Fruit fly (Drosophila melanogaster) whole organism, embryonic: ENCODE measurements around the gene CG13449.

ENCODE experiments used
- Ada2b ChIP-seq: fragments of 200-800 bp; sonication (Bioruptor generic); IDR thresholded peaks from 2 replicates; pipeline ENCODE4 v1.3.6; 2022; ENCODE audit warnings: missing biosample characterization, missing genetic modification characterization
- Atf3 ChIP-seq: fragments of 200-800 bp; sonication (Bioruptor generic); optimal IDR thresholded peaks from 3 replicates; lab custom pipeline; 2016; ENCODE audit warnings: missing biosample characterization, missing genetic modification characterization
- Awh ChIP-seq: fragments of 200-800 bp; sonication (Bioruptor generic); IDR thresholded peaks from 2 replicates; pipeline ENCODE4, ENCODE4 v1.3.6; 2022; ENCODE audit warnings: missing biosample characterization, missing genetic modification characterization
- B-H2 ChIP-seq: fragments of 200-800 bp; sonication (Bioruptor generic); optimal IDR thresholded peaks from 2 replicates; lab custom pipeline; 2018; ENCODE audit warnings: missing biosample characterization, mild to moderate bottlenecking, missing genetic modification characterization
- CG12155 ChIP-seq: fragments of 200-800 bp; sonication (Bioruptor generic); optimal IDR thresholded peaks from 3 replicates; lab custom pipeline; 2016; ENCODE audit warnings: missing biosample characterization, missing genetic modification characterization
- CG13296 ChIP-seq: fragments of 200-800 bp; sonication (Bioruptor generic); optimal IDR thresholded peaks from 3 replicates; lab custom pipeline; 2018; ENCODE audit warnings: missing biosample characterization, mild to moderate bottlenecking, missing genetic modification characterization
- CG13624 ChIP-seq: fragments of 200-800 bp; sonication (Bioruptor generic); optimal IDR thresholded peaks from 2 replicates; lab custom pipeline; 2016; ENCODE audit warnings: missing biosample characterization, missing genetic modification characterization
- CG14860 ChIP-seq: fragments of 200-800 bp; sonication (Bioruptor generic); IDR thresholded peaks from 3 replicates; pipeline ENCODE4 v1.3.6; 2022; ENCODE audit warnings: missing biosample characterization, missing genetic modification characterization; ENCODE audit not compliant: partially characterized antibody
- CG15011 ChIP-seq: fragments of 200-800 bp; sonication (Bioruptor generic); optimal IDR thresholded peaks from 3 replicates; lab custom pipeline; 2018; ENCODE audit warnings: missing biosample characterization, mild to moderate bottlenecking, missing genetic modification characterization
- CG1603 ChIP-seq: fragments of 200-800 bp; sonication (Bioruptor generic); optimal IDR thresholded peaks from 2 replicates; lab custom pipeline; 2019; ENCODE audit warnings: missing biosample characterization, mild to moderate bottlenecking, missing genetic modification characterization, moderate library complexity
- CG16813 ChIP-seq: fragments of 200-800 bp; sonication (Bioruptor generic); IDR thresholded peaks from 3 replicates; pipeline ENCODE4 v1.3.6; 2022; ENCODE audit warnings: missing biosample characterization, missing genetic modification characterization; ENCODE audit not compliant: partially characterized antibody
- CG17328 ChIP-seq: fragments of 200-800 bp; sonication (Bioruptor generic); IDR thresholded peaks from 2 replicates; pipeline ENCODE4 v1.3.6; 2022; ENCODE audit warnings: missing biosample characterization, missing genetic modification characterization
- CG17359 ChIP-seq: fragments of 200-800 bp; sonication (Bioruptor generic); optimal IDR thresholded peaks from 3 replicates; lab custom pipeline; 2018; ENCODE audit warnings: missing biosample characterization, mild to moderate bottlenecking, missing genetic modification characterization, moderate library complexity
- CG18764 ChIP-seq: fragments of 200-800 bp; sonication (Bioruptor generic); optimal IDR thresholded peaks from 3 replicates; lab custom pipeline; 2016; ENCODE audit warnings: missing biosample characterization, missing genetic modification characterization
- CG2875 ChIP-seq: fragments of 200-800 bp; sonication (Bioruptor generic); optimal IDR thresholded peaks from 2 replicates; lab custom pipeline; 2017; ENCODE audit warnings: missing biosample characterization, mild to moderate bottlenecking, missing genetic modification characterization, missing genetic modification reagents
- CG31224 ChIP-seq: fragments of 200-800 bp; sonication (Bioruptor generic); IDR thresholded peaks from 2 replicates; pipeline ENCODE4 v1.3.6; 2022; ENCODE audit warnings: missing biosample characterization, missing genetic modification characterization
- CG3281 ChIP-seq: fragments of 200-800 bp; sonication (Bioruptor generic); optimal IDR thresholded peaks from 3 replicates; lab custom pipeline; 2017; ENCODE audit warnings: missing biosample characterization, mild to moderate bottlenecking, missing genetic modification characterization
- CG34224 ChIP-seq: fragments of 200-800 bp; sonication (Bioruptor generic); IDR thresholded peaks from 3 replicates; pipeline ENCODE4 v1.3.6; 2022; ENCODE audit warnings: missing biosample characterization, missing genetic modification characterization; ENCODE audit not compliant: partially characterized antibody
- CG4328 ChIP-seq: fragments of 200-800 bp; sonication (Bioruptor generic); optimal IDR thresholded peaks from 3 replicates; lab custom pipeline; 2017; ENCODE audit warnings: missing biosample characterization, missing genetic modification reagents, missing genetic modification characterization
- CG5953 ChIP-seq: fragments of 200-800 bp; sonication (Bioruptor generic); IDR thresholded peaks from 2 replicates; pipeline ENCODE4 v1.3.6; 2022; ENCODE audit warnings: missing biosample characterization, missing genetic modification characterization
- CG6689 ChIP-seq: fragments of 200-800 bp; sonication (Bioruptor generic); IDR thresholded peaks from 2 replicates; pipeline ENCODE4 v1.3.6; 2022; ENCODE audit warnings: missing biosample characterization, missing genetic modification characterization
- CG7372 ChIP-seq: fragments of 200-800 bp; sonication (Bioruptor generic); IDR thresholded peaks from 2 replicates; pipeline ENCODE4 v1.3.6; 2022; ENCODE audit warnings: missing biosample characterization, missing genetic modification characterization
- CG7839 ChIP-seq: fragments of 200-800 bp; sonication (Bioruptor generic); optimal IDR thresholded peaks from 3 replicates; lab custom pipeline; 2018; ENCODE audit warnings: missing biosample characterization, mild to moderate bottlenecking, missing genetic modification characterization, moderate library complexity
- CG7987 ChIP-seq: fragments of 200-800 bp; sonication (Bioruptor generic); optimal IDR thresholded peaks from 2 replicates; lab custom pipeline; 2018; ENCODE audit warnings: missing biosample characterization, mild to moderate bottlenecking, missing genetic modification characterization, moderate library complexity
- Fer2 ChIP-seq: fragments of 200-800 bp; sonication (Bioruptor generic); optimal IDR thresholded peaks from 2 replicates; lab custom pipeline; 2018; ENCODE audit warnings: missing biosample characterization, mild to moderate bottlenecking, missing genetic modification characterization, moderate library complexity
- Kr ChIP-seq: fragments of 200-800 bp; sonication (Bioruptor generic); optimal IDR thresholded peaks from 2 replicates; lab custom pipeline; 2017; ENCODE audit warnings: missing biosample characterization, mild to moderate bottlenecking, missing genetic modification characterization
- Lim3 ChIP-seq: fragments of 200-800 bp; sonication (Bioruptor generic); IDR thresholded peaks from 2 replicates; pipeline ENCODE4 v1.3.6; 2022; ENCODE audit warnings: missing biosample characterization, missing genetic modification characterization
- Med ChIP-seq: fragments of 200-800 bp; sonication (Bioruptor generic); peaks from one replicate; lab custom pipeline; 2016; ENCODE audit warnings: missing biosample characterization, missing genetic modification characterization, mild to moderate bottlenecking, inconsistent platforms, moderate library complexity
- NFAT ChIP-seq: fragments of 200-800 bp; sonication (Bioruptor generic); IDR thresholded peaks from 2 replicates; pipeline ENCODE4 v1.3.6; 2022; ENCODE audit warnings: missing biosample characterization, missing genetic modification characterization
- Nf-YB ChIP-seq: fragments of 200-800 bp; sonication (Bioruptor generic); optimal IDR thresholded peaks from 3 replicates; lab custom pipeline; 2019; ENCODE audit warnings: missing biosample characterization, mild to moderate bottlenecking, missing genetic modification characterization, moderate library complexity
- Stat92E ChIP-seq, 3 experiments: fragments of >200 bp in 2 of 3; fragments of 200-800 bp in 1 of 3; sonication (Bioruptor generic) in 1 of 3; optimal IDR thresholded peaks; 2 replicates each; lab custom pipeline; 2017 to 2019; ENCODE audit warnings: missing biosample characterization in 3 of 3, missing genetic modification characterization in 3 of 3, mild to moderate bottlenecking in 1 of 3, moderate library complexity in 1 of 3
- ara ChIP-seq: fragments of 200-800 bp; sonication (Bioruptor generic); IDR thresholded peaks from 2 replicates; pipeline ENCODE4 v1.3.6; 2022; ENCODE audit warnings: missing biosample characterization, missing genetic modification characterization
- ato ChIP-seq: fragments of 200-800 bp; sonication (Bioruptor generic); IDR thresholded peaks from 2 replicates; pipeline ENCODE4 v1.3.6; 2022; ENCODE audit warnings: missing biosample characterization, missing genetic modification characterization; ENCODE audit not compliant: partially characterized antibody
- bigmax ChIP-seq: fragments of 200-800 bp; sonication (Bioruptor generic); optimal IDR thresholded peaks from 2 replicates; lab custom pipeline; 2018; ENCODE audit warnings: missing biosample characterization, mild to moderate bottlenecking, missing genetic modification characterization
- cad ChIP-seq: fragments of >200 bp; optimal IDR thresholded peaks from 2 replicates; lab custom pipeline; 2017; ENCODE audit warnings: missing biosample characterization, missing genetic modification characterization
- dysf ChIP-seq: fragments of 200-800 bp; sonication (Bioruptor generic); IDR thresholded peaks from 3 replicates; pipeline ENCODE4 v1.3.6; 2022; ENCODE audit warnings: missing biosample characterization, missing genetic modification characterization
- esg ChIP-seq: fragments of 200-800 bp; sonication (Bioruptor generic); conservative IDR thresholded peaks from 2 replicates; pipeline ENCODE4 v1.3.6; 2022; ENCODE audit warnings: missing biosample characterization, missing genetic modification characterization
- fd102C ChIP-seq: fragments of 200-800 bp; sonication (Bioruptor generic); optimal IDR thresholded peaks from 2 replicates; lab custom pipeline; 2018; ENCODE audit warnings: missing biosample characterization, mild to moderate bottlenecking, missing genetic modification characterization, moderate library complexity
- kni ChIP-seq: fragments of 200-800 bp; sonication (Bioruptor generic); optimal IDR thresholded peaks from 3 replicates; lab custom pipeline; 2017; ENCODE audit warnings: mild to moderate bottlenecking, missing biosample characterization, missing genetic modification reagents, missing genetic modification characterization
- lilli ChIP-seq: fragments of 200-800 bp; sonication (Bioruptor generic); optimal IDR thresholded peaks from 3 replicates; lab custom pipeline; 2016; ENCODE audit warnings: missing biosample characterization, missing genetic modification characterization
- prd ChIP-seq, 3 experiments: fragments of >200 bp in 2 of 3; fragments of 200-800 bp in 1 of 3; sonication (Bioruptor generic) in 1 of 3; optimal IDR thresholded peaks in 2 of 3; IDR thresholded peaks in 1 of 3; 2 replicates in 2 of 3; 3 replicates in 1 of 3; pipeline versions ENCODE4 v1.3.6 to Lab custom; 2017 to 2022; ENCODE audit warnings: missing biosample characterization in 1 of 3, missing genetic modification characterization in 1 of 3
- ranshi ChIP-seq: fragments of 200-800 bp; sonication (Bioruptor generic); IDR thresholded peaks from 2 replicates; pipeline ENCODE4 v1.3.6; 2022; ENCODE audit warnings: missing biosample characterization, missing genetic modification characterization
- row ChIP-seq: fragments of 200-800 bp; sonication (Bioruptor generic); IDR thresholded peaks from 3 replicates; pipeline ENCODE4 v1.3.6; 2022; ENCODE audit warnings: missing biosample characterization, missing genetic modification characterization
- seq ChIP-seq: fragments of 200-800 bp; sonication (Bioruptor generic); IDR thresholded peaks from 2 replicates; pipeline ENCODE4 v1.3.6; 2022; ENCODE audit warnings: missing biosample characterization, missing genetic modification characterization
- stc ChIP-seq: fragments of 200-800 bp; sonication (Bioruptor generic); IDR thresholded peaks from 2 replicates; pipeline ENCODE4 v1.3.6; 2022; ENCODE audit warnings: missing biosample characterization, missing genetic modification characterization
- tx ChIP-seq: fragments of 200-800 bp; sonication (Bioruptor generic); optimal IDR thresholded peaks from 2 replicates; lab custom pipeline; 2016; ENCODE audit warnings: missing biosample characterization, missing genetic modification characterization
- wdn ChIP-seq: fragments of 200-800 bp; sonication (Bioruptor generic); IDR thresholded peaks from 2 replicates; pipeline ENCODE4 v1.3.6; 2022; ENCODE audit warnings: missing biosample characterization, missing genetic modification characterization
- wor ChIP-seq: fragments of 200-800 bp; sonication (Bioruptor generic); IDR thresholded peaks from 2 replicates; pipeline ENCODE4 v1.3.6; 2022; ENCODE audit warnings: missing biosample characterization, missing genetic modification characterization

The CG13449 gene

dm6 chr3L:15590803-15591597 is 21.6 kb downstream of the CG13449 start (continued):
- TF ChIP-seq row (GFP tag; lab: Robert Waterston, UW) (peak; percentile 35; the same call in 1 of the 3 replicates), CG3281 (peak; percentile 39), CG34224 (GFP tag; lab: Robert Waterston, UW) (no peak), CG4328 (GFP tag; lab: Kevin White, UChicago) (peak; percentile 34), Stat92E (GFP tag; optimal IDR thresholded peaks at IDR 0.05; lab: Kevin White, UChicago) (peak in 1 of 3 experiments; percentile 28), seq (peak; percentile 50; the same call in 1 of the 2 replicates), Med (GFP tag; lab: Kevin White, UChicago) (no peak), CG13296 (peak; percentile 55), CG6689 (GFP tag; lab: Robert Waterston, UW) (peak; percentile 18; the same call in 1 of the 2 replicates), wdn (GFP tag; lab: Robert Waterston, UW) (no peak), fd102C (GFP tag; lab: Kevin White, UChicago) (no peak), CG18764 (GFP tag; lab: Kevin White, UChicago) (no peak), CG5953 (no peak), CG7372 (GFP tag; lab: Robert Waterston, UW) (peak; percentile 7; the same call in 1 of the 2 replicates), ara (no peak), Fer2 (tag; lab: Kevin White, UChicago) (no peak), prd (optimal IDR thresholded peaks at IDR 0.05; lab: Kevin White, UChicago) (no peak), prd (GFP tag; IDR thresholded peaks at IDR 0.05; lab: Robert Waterston, UW) (0 out of 3 replicates have a peak, but pooled peaks have one; percentile 18), Atf3 (GFP tag; lab: Kevin White, UChicago) (no peak), NFAT (no peak), CG1603 (tag; lab: Kevin White, UChicago) (peak; percentile 26), CG31224 (GFP tag; lab: Robert Waterston, UW) (peak; percentile 37), bigmax (GFP tag; lab: Kevin White, UChicago) (no peak), CG7839 (tag; lab: Kevin White, UChicago) (peak; percentile 33), esg (GFP tag; lab: Robert Waterston, UW) (no peak), CG12155 (GFP tag; lab: Kevin White, UChicago) (peak; percentile 4), dysf (GFP tag; lab: Robert Waterston, UW) (peak; percentile 22; the same call in 1 of the 3 replicates), CG13624 (GFP tag; lab: Kevin White, UChicago) (peak; percentile 2), lilli (GFP tag; lab: Kevin White, UChicago) (no peak), cad (GFP tag; lab: Kevin White, UChicago) (no peak), CG2875 (GFP tag; lab: Kevin White, UChicago) (no peak), CG16813 (GFP tag; lab: Robert Waterston, UW) (no peak), stc (no peak), Lim3 (GFP tag; lab: Robert Waterston, UW) (no peak), kni (peak; percentile 53), CG17328 (GFP tag; lab: Robert Waterston, UW) (0 out of 2 replicates have a peak, but pooled peaks have one; percentile 15), Nf-YB (GFP tag; lab: Kevin White, UChicago) (no peak), Ada2b (GFP tag; lab: Robert Waterston, UW) (peak; percentile 24; the same call in 1 of the 2 replicates), B-H2 (GFP tag; lab: Kevin White, UChicago) (no peak), CG17359 (tag; lab: Kevin White, UChicago) (peak; percentile 0), ato (GFP tag; lab: Robert Waterston, UW) (no peak), Kr (GFP tag; lab: Kevin White, UChicago) (no peak), ranshi (GFP tag; lab: Robert Waterston, UW) (no peak), CG7987 (GFP tag; lab: Kevin White, UChicago) (peak; percentile 32), Awh (peak; percentile 40; the same call in 1 of the 2 replicates), tx (GFP tag; lab: Kevin White, UChicago) (no peak), wor (GFP tag; lab: Robert Waterston, UW) (no peak), CG15011 (GFP tag; lab: Kevin White, UChicago) (peak; percentile 35), CG14860 (GFP tag; lab: Robert Waterston, UW) (no peak)
